Fruit fly (Drosophila melanogaster) whole organism, pupa: ENCODE data around the gene CG15912.

ENCODE experiments used
- EcR ChIP-seq: fragments of 200-800 bp; sonication (Bioruptor generic); optimal IDR thresholded peaks from 3 replicates; lab custom pipeline; 2019; ENCODE audit warnings: missing biosample characterization, missing genetic modification characterization, mild to moderate bottlenecking, moderate library complexity, missing genetic modification reagents
- rn ChIP-seq: fragments of 200-800 bp; sonication (Bioruptor generic); IDR thresholded peaks from 2 replicates; pipeline ENCODE4 v1.3.6; 2022; ENCODE audit warnings: missing biosample characterization, missing genetic modification characterization

- no peak for TF ChIP-seq rn
- peak; percentile 7 for TF ChIP-seq EcR (GFP tag; lab: Kevin White, UChicago)
These were observed 8.4 kb upstream of the CG15912 start, which contains the start of the genes rb and CHOp24 for dm6 chrX:4540430-4540932.
